Fruit fly (Drosophila melanogaster): ENCODE results near the gene Pect.
A peak's percentile ranks its signal among the peaks of the same experiment; 100 is the strongest.

Gene Pect

dm6 chr2L:13202960-13203436 lies 564 bp upstream of the Pect start, which contains the start of gene CG16972 (continued):
- TF ChIP-seq trem (tag; optimal IDR thresholded peaks at IDR 0.05) (peak; percentile 43), CG12155 (GFP tag; optimal IDR thresholded peaks at IDR 0.05) (no peak), D (optimal IDR thresholded peaks at IDR 0.05) (no peak), D (GFP tag; optimal IDR thresholded peaks at IDR 0.05) (no peak), CG8359 (GFP tag; optimal IDR thresholded peaks at IDR 0.05; ENCODE audit: borderline replicate concordance) (no peak), amos (GFP tag; IDR thresholded peaks at IDR 0.05; ENCODE audit: partially characterized antibody) (0 out of 2 replicates have a peak, but pooled peaks have one; percentile 9), MBD-R2 (GFP tag; IDR thresholded peaks at IDR 0.05) (peak; percentile 44), pan (optimal IDR thresholded peaks at IDR 0.05) (no peak), pan (GFP tag; optimal IDR thresholded peaks at IDR 0.05 in 1 of 2, IDR thresholded peaks at IDR 0.05 in 1 of 2) (peak in 1 of 2 experiments; percentile 53), Awh (GFP tag; IDR thresholded peaks at IDR 0.05) (0 out of 2 replicates have a peak, but pooled peaks have one; percentile 9), YL-1 (GFP tag; optimal IDR thresholded peaks at IDR 0.05) (peak; percentile 5), CG14014 (GFP tag; IDR thresholded peaks at IDR 0.05) (0 out of 2 replicates have a peak, but pooled peaks have one; percentile 13), h (optimal IDR thresholded peaks at IDR 0.05) (no peak)

DNA sequence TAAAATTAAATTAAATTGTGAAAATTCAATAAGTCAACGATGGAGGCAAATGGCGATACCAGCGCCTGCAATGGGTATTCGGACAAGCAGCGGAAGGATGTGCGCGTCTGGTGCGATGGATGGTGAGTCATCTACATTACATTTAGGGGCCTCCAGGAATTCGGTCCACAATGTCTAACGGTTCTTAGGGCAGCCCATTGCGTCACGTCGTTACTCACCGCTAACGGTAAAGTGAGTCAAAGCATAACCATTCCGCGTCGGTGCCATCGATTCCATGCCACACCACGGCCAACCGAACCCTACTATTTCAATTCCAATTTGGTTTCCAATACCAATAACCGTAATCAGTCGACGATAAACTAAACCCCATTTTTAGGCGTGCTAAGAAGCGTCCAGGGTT lies 589 bp downstream of the Pect start:
- TF ChIP-seq lbe (GFP tag; optimal IDR thresholded peaks at IDR 0.05) (no peak), cwo (GFP tag; optimal IDR thresholded peaks at IDR 0.05) (peak; percentile 13), CG6854 (GFP tag; optimal IDR thresholded peaks at IDR 0.05) (peak; percentile 13), Atf6 (GFP tag; IDR thresholded peaks at IDR 0.05) (no peak), CHES-1-like (GFP tag; optimal IDR thresholded peaks at IDR 0.05) (no peak), Pdp1 (GFP tag; optimal IDR thresholded peaks at IDR 0.05) (peak in 1 of 2 experiments; percentile 76), lab (GFP tag; optimal IDR thresholded peaks at IDR 0.05) (no peak), pan (optimal IDR thresholded peaks at IDR 0.05) (no peak), pan (GFP tag; optimal IDR thresholded peaks at IDR 0.05 in 1 of 2, IDR thresholded peaks at IDR 0.05 in 1 of 2) (no peak), sd (tag; optimal IDR thresholded peaks at IDR 0.05) (peak; percentile 60), onecut (GFP tag; IDR thresholded peaks at IDR 0.05) (0 out of 2 replicates have a peak, but pooled peaks have one; percentile 2), CG14050 (GFP tag; IDR thresholded peaks at IDR 0.05) (no peak), chm (GFP tag; IDR thresholded peaks at IDR 0.05) (peak; percentile 51; the same call in 1 of the 2 replicates), CG42726 (GFP tag; IDR thresholded peaks at IDR 0.05; ENCODE audit: partially characterized antibody) (no peak), dpn (GFP tag; optimal IDR thresholded peaks at IDR 0.05) (no peak), tll (GFP tag; optimal IDR thresholded peaks at IDR 0.05) (no peak), CG17359 (tag; optimal IDR thresholded peaks at IDR 0.05) (no peak), pita (GFP tag; optimal IDR thresholded peaks at IDR 0.05) (no peak), CG11398 (GFP tag; optimal IDR thresholded peaks at IDR 0.05) (no peak), HLH3B (GFP tag; IDR thresholded peaks at IDR 0.05) (no peak), HLH4C (GFP tag; IDR thresholded peaks at IDR 0.05; ENCODE audit: partially characterized antibody) (no peak), sima (GFP tag; optimal IDR thresholded peaks at IDR 0.05) (no peak), Med (GFP tag) (peak; percentile 34), kay (GFP tag; optimal IDR thresholded peaks at IDR 0.05) (peak; percentile 40)

DNA sequence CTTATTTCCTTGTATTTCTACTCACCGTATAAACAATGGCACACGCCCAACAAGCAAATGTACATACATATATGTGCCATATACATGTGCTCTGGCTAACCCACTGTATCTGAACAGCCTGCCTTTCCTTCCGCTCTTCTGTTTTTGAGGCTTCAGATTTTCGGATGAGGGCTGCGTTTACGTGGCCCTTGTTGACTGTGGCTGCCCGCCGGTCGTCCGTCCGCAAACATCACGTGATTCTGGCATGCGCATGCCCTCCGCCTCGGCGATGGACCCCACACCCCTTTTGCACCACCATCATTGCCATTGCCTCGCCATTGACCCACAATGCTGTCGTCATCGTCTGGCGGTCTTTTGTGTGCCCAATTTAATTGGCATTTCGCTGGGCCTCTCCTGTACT lies 1.7 kb downstream of the Pect start:
- TF ChIP-seq CG11247 (GFP tag; IDR thresholded peaks at IDR 0.05): no peak
- peak; percentile 22 for TF ChIP-seq Dip3 (GFP tag; optimal IDR thresholded peaks at IDR 0.05)
- TF ChIP-seq yki (optimal IDR thresholded peaks at IDR 0.05): no peak
- TF ChIP-seq pfk (GFP tag; optimal IDR thresholded peaks at IDR 0.05): peak; percentile 56
- TF ChIP-seq unpg (GFP tag; optimal IDR thresholded peaks at IDR 0.05): peak; percentile 5
- TF ChIP-seq exex (tag; optimal IDR thresholded peaks at IDR 0.05): no peak
- TF ChIP-seq CG17186 (GFP tag; optimal IDR thresholded peaks at IDR 0.05): no peak
- no peak for TF ChIP-seq Dp (GFP tag; optimal IDR thresholded peaks at IDR 0.05)
- no peak for TF ChIP-seq CG14050 (GFP tag; IDR thresholded peaks at IDR 0.05)
- TF ChIP-seq Max (GFP tag; optimal IDR thresholded peaks at IDR 0.05): no peak
- no peak for TF ChIP-seq bbx (GFP tag; IDR thresholded peaks at IDR 0.05; ENCODE audit: partially characterized antibody)
- no peak for TF ChIP-seq stwl (tag; optimal IDR thresholded peaks at IDR 0.05)
- TF ChIP-seq CG11695 (GFP tag; IDR thresholded peaks at IDR 0.05): no peak
- no peak for TF ChIP-seq CG9817 (tag; optimal IDR thresholded peaks at IDR 0.05)
- TF ChIP-seq CG8924 (tag; optimal IDR thresholded peaks at IDR 0.05): peak; percentile 23
- no peak for TF ChIP-seq slou (GFP tag; optimal IDR thresholded peaks at IDR 0.05)

Measured in whole organism, embryonic.